Worm (Caenorhabditis elegans): Measurements from ENCODE around the gene W05B10.3.

The W05B10.3 gene

DNA sequence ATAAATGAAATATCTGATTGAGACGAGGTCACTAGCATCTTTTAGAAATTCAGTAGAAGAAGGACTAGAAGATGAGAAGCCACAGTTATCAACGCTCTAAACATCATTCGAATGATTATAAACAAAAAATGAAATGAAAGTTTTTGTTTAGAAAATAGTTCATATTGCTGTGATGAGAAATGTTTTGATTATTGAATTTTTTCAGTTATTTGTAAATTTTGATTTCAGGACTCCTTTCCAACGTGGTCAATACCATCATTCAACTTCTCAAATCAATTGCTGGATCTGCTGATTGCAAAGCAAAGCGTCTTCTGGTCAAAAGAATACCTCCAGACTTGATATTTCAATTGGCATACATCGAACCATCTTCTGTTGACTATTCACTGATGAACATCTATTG, 3.4 kb downstream of the W05B10.3 start, which contains the start of gene W05B10.6:
Gene W05B10.6 (minus strand): TSS at position 101 of the 400 bp plus-strand sequence.
- TF ChIP-seq lin-15B (tag; optimal IDR thresholded peaks at IDR 0.05) (no peak), mep-1 (tag; optimal IDR thresholded peaks at IDR 0.05) (no peak)

DNA sequence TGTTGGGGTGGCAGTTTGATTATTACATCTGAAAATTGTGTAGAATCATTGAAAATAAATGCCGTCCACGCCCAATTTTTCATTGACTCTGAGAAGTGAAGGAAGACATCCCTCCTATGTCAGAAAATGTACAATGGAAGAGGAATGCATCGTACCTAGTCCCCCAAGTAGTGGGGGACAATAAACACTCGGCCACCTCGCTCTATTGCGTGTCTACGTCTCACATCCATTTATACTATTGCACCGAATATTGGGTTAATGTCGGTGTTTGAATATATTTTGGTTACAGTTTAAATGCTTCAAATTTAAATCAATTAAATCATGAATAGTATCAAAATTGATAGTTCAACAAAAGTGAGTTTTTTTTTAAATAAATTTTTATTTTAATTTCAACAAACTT, 11.9 kb downstream of the W05B10.3 start, which contains the start of gene lin-25:
Gene lin-25 (plus strand): TSS at position 290 of the 400 bp plus-strand sequence.
- TF ChIP-seq lin-29 (GFP tag; IDR thresholded peaks at IDR 0.05) (no peak), lin-1 (GFP tag; IDR thresholded peaks at IDR 0.05) (no peak), unc-62 (GFP tag; optimal IDR thresholded peaks at IDR 0.05 in 1 of 2) (no peak), unc-62 (tag; optimal IDR thresholded peaks at IDR 0.05) (no peak), mxl-3 (GFP tag; optimal IDR thresholded peaks at IDR 0.05) (peak; percentile 52), F10B5.3 (tag; optimal IDR thresholded peaks at IDR 0.05) (no peak), lsy-2 (tag; optimal IDR thresholded peaks at IDR 0.05) (peak in 1 of 2 experiments; percentile 54), rbr-2 (tag; optimal IDR thresholded peaks at IDR 0.05) (no peak), mdl-1 (tag; optimal IDR thresholded peaks at IDR 0.05) (no peak), egl-43 (GFP tag; IDR thresholded peaks at IDR 0.05) (no peak), pqm-1 (tag; optimal IDR thresholded peaks at IDR 0.05) (peak; percentile 27), dmd-9 (GFP tag; IDR thresholded peaks at IDR 0.05) (no peak), ceh-82 (tag; optimal IDR thresholded peaks at IDR 0.05) (no peak), fkh-10 (GFP tag; optimal IDR thresholded peaks at IDR 0.05) (no peak), ceh-62 (tag; optimal IDR thresholded peaks at IDR 0.05) (no peak), ZK546.5 (tag; optimal IDR thresholded peaks at IDR 0.05) (no peak), ceh-32 (tag; optimal IDR thresholded peaks at IDR 0.05; ENCODE audit: poor library complexity) (no peak), F49E8.2 (tag; optimal IDR thresholded peaks at IDR 0.05; ENCODE audit: borderline replicate concordance) (no peak), aly-2 (tag; optimal IDR thresholded peaks at IDR 0.05) (no peak), mes-2 (tag; optimal IDR thresholded peaks at IDR 0.05; ENCODE audit: poor library complexity, severe bottlenecking) (no peak), T26A8.4 (GFP tag; IDR thresholded peaks at IDR 0.05) (no peak), unc-39 (tag; optimal IDR thresholded peaks at IDR 0.05) (no peak), D1046.2 (GFP tag; IDR thresholded peaks at IDR 0.05) (no peak), Y48G9A.11 (GFP tag; IDR thresholded peaks at IDR 0.05) (no peak), daf-19 (GFP tag; conservative IDR thresholded peaks at IDR 0.05) (no peak), dve-1 (tag; optimal IDR thresholded peaks at IDR 0.05; ENCODE audit: insufficient read depth) (no peak), nhr-25 (tag; optimal IDR thresholded peaks at IDR 0.05; ENCODE audit: borderline replicate concordance, insufficient read depth) (no peak), nhr-28 (tag; optimal IDR thresholded peaks at IDR 0.05) (peak; percentile 57), lin-39 (tag; optimal IDR thresholded peaks at IDR 0.05) (no peak), lin-38 (GFP tag; IDR thresholded peaks at IDR 0.05) (no peak), ctbp-1 (GFP tag; IDR thresholded peaks at IDR 0.05) (no peak), hif-1 (tag; optimal IDR thresholded peaks at IDR 0.05) (no peak), ZK337.2 (GFP tag; IDR thresholded peaks at IDR 0.05) (no peak), nhr-6 (tag; optimal IDR thresholded peaks at IDR 0.05) (peak; percentile 36), hlh-30 (tag; optimal IDR thresholded peaks at IDR 0.05; ENCODE audit: insufficient read depth) (no peak), zip-11 (GFP tag; IDR thresholded peaks at IDR 0.05) (no peak), dmd-6 (GFP tag; IDR thresholded peaks at IDR 0.05) (no peak), ces-1 (GFP tag; optimal IDR thresholded peaks at IDR 0.05) (no peak), zfp-3 (GFP tag; conservative IDR thresholded peaks at IDR 0.05) (no peak), lir-3 (tag; optimal IDR thresholded peaks at IDR 0.05) (no peak)
